Fruit fly (Drosophila melanogaster) whole organism, wandering third instar larva: ENCODE results near the gene sdt.

Experiments used
- Abd-B ChIP-seq: fragments of >200 bp; optimal IDR thresholded peaks from 2 replicates; lab custom pipeline; 2017; ENCODE audit warnings: missing biosample characterization, missing genetic modification characterization
- CrebA ChIP-seq: fragments of 200-800 bp; sonication (Bioruptor generic); optimal IDR thresholded peaks from 2 replicates; lab custom pipeline; 2016; ENCODE audit warnings: missing biosample characterization, mild to moderate bottlenecking, missing genetic modification characterization, borderline replicate concordance
- Hr83 ChIP-seq: fragments of 200-300 bp; sonication (Bioruptor generic); optimal IDR thresholded peaks from 2 replicates; lab custom pipeline; 2016; ENCODE audit warnings: missing biosample characterization, mild to moderate bottlenecking, missing genetic modification characterization, moderate library complexity; ENCODE audit not compliant: poor library complexity, severe bottlenecking
- N ChIP-seq: fragments of >200 bp; optimal IDR thresholded peaks from 2 replicates; lab custom pipeline; 2018; ENCODE audit warnings: missing biosample characterization, missing external identifiers, missing genetic modification characterization
- foxo ChIP-seq, 2 experiments: fragments of 200-800 bp; sonication (Bioruptor generic); optimal IDR thresholded peaks; 2 replicates in 1 of 2; 3 replicates in 1 of 2; lab custom pipeline; 2016 to 2017; ENCODE audit warnings: missing biosample characterization in 2 of 2, missing genetic modification characterization in 2 of 2
- h ChIP-seq: fragments of 200-800 bp; sonication (Bioruptor generic); optimal IDR thresholded peaks from 3 replicates; lab custom pipeline; 2016; ENCODE audit warnings: missing biosample characterization, mild to moderate bottlenecking, missing genetic modification characterization
- psq ChIP-seq: fragments of 200-800 bp; sonication (Bioruptor generic); optimal IDR thresholded peaks from 3 replicates; lab custom pipeline; 2017; ENCODE audit warnings: missing biosample characterization, mild to moderate bottlenecking, missing genetic modification characterization, moderate library complexity

dm6 chrX:8263236-8263635 lies 84.9 kb downstream of the sdt start:
- no peak for TF ChIP-seq psq
- TF ChIP-seq Abd-B (GFP tag; lab: Kevin White, UChicago) = no peak
- peak in 1 of 2 experiments; percentile 10 for TF ChIP-seq foxo (GFP tag; optimal IDR thresholded peaks at IDR 0.05; lab: Kevin White, UChicago)
- no peak for TF ChIP-seq CrebA (GFP tag; lab: Kevin White, UChicago)
- no peak for TF ChIP-seq N (GFP tag; lab: Kevin White, UChicago)
- TF ChIP-seq Hr83 (GFP tag; lab: Kevin White, UChicago) = no peak
- no peak for TF ChIP-seq h (GFP tag; lab: Kevin White, UChicago)
